Worm (Caenorhabditis elegans) whole organism, late embryonic: ENCODE measurements around the gene B0348.10.
A peak's percentile ranks its signal among the peaks of the same experiment; 100 is the strongest.

Source experiments
- C08G9.2 ChIP-seq: sonication (generic microtip); optimal IDR thresholded peaks from 2 replicates; lab custom pipeline; 2016; ENCODE audit warnings: mild to moderate bottlenecking, missing genetic modification characterization, moderate library complexity, missing compliant biosample characterization
- F13H6.1 ChIP-seq: sonication (generic microtip); optimal IDR thresholded peaks from 2 replicates; lab custom pipeline; 2016; ENCODE audit warnings: missing genetic modification characterization, missing compliant biosample characterization
- K02D7.2 ChIP-seq: sonication (generic microtip); optimal IDR thresholded peaks from 2 replicates; lab custom pipeline; 2017; ENCODE audit warnings: mild to moderate bottlenecking, missing genetic modification characterization, missing compliant biosample characterization
- K09A11.1 ChIP-seq: sonication (generic microtip); optimal IDR thresholded peaks from 2 replicates; lab custom pipeline; 2017; ENCODE audit warnings: antibody characterized with exemption, mild to moderate bottlenecking, missing genetic modification characterization, missing compliant biosample characterization; ENCODE audit not compliant: insufficient read depth
- T23F11.4 ChIP-seq: fragments of 200-800 bp; sonication (Bioruptor generic); optimal IDR thresholded peaks from 2 replicates; lab custom pipeline; 2018; ENCODE audit warnings: mild to moderate bottlenecking, missing genetic modification characterization, missing compliant biosample characterization
- ceh-14 ChIP-seq: sonication (generic microtip); optimal IDR thresholded peaks from 2 replicates; lab custom pipeline; 2016; ENCODE audit warnings: missing genotype, missing genetic modification characterization, missing compliant biosample characterization
- ceh-18 ChIP-seq: sonication (generic microtip); optimal IDR thresholded peaks from 2 replicates; lab custom pipeline; 2016; ENCODE audit warnings: missing genetic modification characterization, missing compliant biosample characterization
- ceh-2 ChIP-seq: sonication (generic microtip); optimal IDR thresholded peaks from 2 replicates; lab custom pipeline; 2016; ENCODE audit warnings: missing genotype, missing genetic modification characterization, missing compliant biosample characterization
- ceh-31 ChIP-seq: sonication (generic microtip); optimal IDR thresholded peaks from 2 replicates; lab custom pipeline; 2016; ENCODE audit warnings: missing genetic modification characterization, missing compliant biosample characterization
- ceh-34 ChIP-seq: sonication (generic microtip); optimal IDR thresholded peaks from 2 replicates; lab custom pipeline; 2016; ENCODE audit warnings: mild to moderate bottlenecking, missing genetic modification characterization, missing compliant biosample characterization
- ceh-45 ChIP-seq: fragments of 200-800 bp; sonication (Bioruptor generic); IDR thresholded peaks from 2 replicates; pipeline ENCODE4 v1.3.6; 2022; ENCODE audit warnings: missing genetic modification reagents, missing genetic modification characterization, missing compliant biosample characterization
- ceh-48 ChIP-seq: sonication (generic microtip); optimal IDR thresholded peaks from 2 replicates; lab custom pipeline; 2016; ENCODE audit warnings: missing genetic modification characterization, inconsistent platforms, missing compliant biosample characterization
- ceh-9 ChIP-seq: sonication (generic microtip); optimal IDR thresholded peaks from 2 replicates; lab custom pipeline; 2016; ENCODE audit warnings: mild to moderate bottlenecking, missing genetic modification characterization, inconsistent platforms, missing compliant biosample characterization
- che-1 ChIP-seq: sonication (generic microtip); optimal IDR thresholded peaks from 2 replicates; lab custom pipeline; 2016; ENCODE audit warnings: mild to moderate bottlenecking, missing genetic modification characterization, missing compliant biosample characterization
- dmd-4 ChIP-seq: sonication (generic microtip); optimal IDR thresholded peaks from 2 replicates; lab custom pipeline; 2016; ENCODE audit warnings: borderline replicate concordance, missing genetic modification characterization, missing compliant biosample characterization
- dve-1 ChIP-seq: sonication (generic microtip); optimal IDR thresholded peaks from 2 replicates; lab custom pipeline; 2017; ENCODE audit warnings: antibody characterized with exemption, mild to moderate bottlenecking, missing genetic modification characterization, missing compliant biosample characterization
- ets-4 ChIP-seq: sonication (generic microtip); optimal IDR thresholded peaks from 2 replicates; lab custom pipeline; 2016; ENCODE audit warnings: missing genetic modification characterization, missing compliant biosample characterization
- eyg-1 ChIP-seq: sonication (generic microtip); optimal IDR thresholded peaks from 2 replicates; lab custom pipeline; 2016; ENCODE audit warnings: missing genotype, missing genetic modification characterization, missing compliant biosample characterization
- fax-1 ChIP-seq: sonication (generic microtip); optimal IDR thresholded peaks from 2 replicates; lab custom pipeline; 2016; ENCODE audit warnings: missing genotype, missing genetic modification characterization, missing compliant biosample characterization
- fkh-10 ChIP-seq: fragments of 150-350 bp; optimal IDR thresholded peaks from 2 replicates; lab custom pipeline; 2014; ENCODE audit warnings: missing biosample characterization, missing genetic modification reagents, missing genetic modification characterization
- fkh-6 ChIP-seq: sonication (generic microtip); optimal IDR thresholded peaks from 2 replicates; lab custom pipeline; 2016; ENCODE audit warnings: missing genetic modification characterization, missing compliant biosample characterization
- gmeb-2 ChIP-seq: sonication (generic microtip); optimal IDR thresholded peaks from 2 replicates; lab custom pipeline; 2016; ENCODE audit warnings: missing genetic modification characterization, inconsistent platforms, missing compliant biosample characterization
- hlh-15 ChIP-seq: sonication (generic microtip); optimal IDR thresholded peaks from 2 replicates; lab custom pipeline; 2016; ENCODE audit warnings: missing genetic modification characterization, missing compliant biosample characterization
- hlh-30 ChIP-seq: sonication (generic microtip); optimal IDR thresholded peaks from 2 replicates; lab custom pipeline; 2017; ENCODE audit warnings: antibody characterized with exemption, missing genetic modification characterization, missing compliant biosample characterization; ENCODE audit not compliant: insufficient read depth
- hlh-6 ChIP-seq: sonication (generic microtip); optimal IDR thresholded peaks from 2 replicates; lab custom pipeline; 2016; ENCODE audit warnings: missing genotype, missing genetic modification characterization, missing compliant biosample characterization
- lim-6 ChIP-seq: sonication (generic microtip); optimal IDR thresholded peaks from 2 replicates; lab custom pipeline; 2016; ENCODE audit warnings: missing genetic modification characterization, missing compliant biosample characterization
- madf-2 ChIP-seq: sonication (generic microtip); optimal IDR thresholded peaks from 2 replicates; lab custom pipeline; 2017; ENCODE audit warnings: missing genetic modification characterization, missing compliant biosample characterization
- nfya-1 ChIP-seq: sonication (generic microtip); optimal IDR thresholded peaks from 2 replicates; lab custom pipeline; 2017; ENCODE audit warnings: missing genetic modification characterization, mild to moderate bottlenecking, missing compliant biosample characterization, antibody characterized with exemption, moderate library complexity
- odd-2 ChIP-seq: sonication (generic microtip); optimal IDR thresholded peaks from 2 replicates; lab custom pipeline; 2017; ENCODE audit warnings: antibody characterized with exemption, mild to moderate bottlenecking, missing genetic modification characterization, missing compliant biosample characterization
- pag-3 ChIP-seq: sonication (generic microtip); optimal IDR thresholded peaks from 2 replicates; lab custom pipeline; 2016; ENCODE audit warnings: missing compliant biosample characterization, missing genetic modification characterization, borderline replicate concordance
- pat-9 ChIP-seq: fragments of 200-800 bp; sonication (Bioruptor generic); optimal IDR thresholded peaks from 2 replicates; lab custom pipeline; 2018; ENCODE audit warnings: mild to moderate bottlenecking, missing genetic modification characterization, moderate library complexity, missing compliant biosample characterization
- pha-4 ChIP-seq: fragments of 150-350 bp; optimal IDR thresholded peaks from 2 replicates; lab custom pipeline; 2018; ENCODE audit warnings: missing biosample characterization, missing genetic modification reagents, missing genetic modification characterization
- pqm-1 ChIP-seq: sonication (generic microtip); optimal IDR thresholded peaks from 2 replicates; lab custom pipeline; 2016; ENCODE audit warnings: missing genetic modification characterization, missing compliant biosample characterization
- pros-1 ChIP-seq: fragments of 150-350 bp; optimal IDR thresholded peaks from 2 replicates; lab custom pipeline; 2014; ENCODE audit warnings: missing biosample characterization, missing genetic modification reagents, missing genetic modification characterization
- ref-2 ChIP-seq: sonication (generic microtip); optimal IDR thresholded peaks from 2 replicates; lab custom pipeline; 2016; ENCODE audit warnings: missing genetic modification characterization, missing compliant biosample characterization
- rnt-1 ChIP-seq: sonication (generic microtip); optimal IDR thresholded peaks from 2 replicates; lab custom pipeline; 2016; ENCODE audit warnings: missing genetic modification characterization, missing compliant biosample characterization
- sdc-2 ChIP-seq: sonication (generic microtip); optimal IDR thresholded peaks from 2 replicates; lab custom pipeline; 2016; ENCODE audit warnings: missing genotype, missing genetic modification characterization, missing compliant biosample characterization
- syd-9 ChIP-seq: sonication (generic microtip); optimal IDR thresholded peaks from 2 replicates; lab custom pipeline; 2016; ENCODE audit warnings: mild to moderate bottlenecking, missing genetic modification characterization, moderate library complexity, missing compliant biosample characterization
- tbx-2 ChIP-seq: sonication (generic microtip); optimal IDR thresholded peaks from 2 replicates; lab custom pipeline; 2016; ENCODE audit warnings: missing genetic modification characterization, missing compliant biosample characterization
- ttx-3 ChIP-seq: sonication (generic microtip); optimal IDR thresholded peaks from 2 replicates; lab custom pipeline; 2016; ENCODE audit warnings: missing genetic modification reagents, missing genetic modification characterization, missing compliant biosample characterization
- unc-3 ChIP-seq, 2 experiments: fragments of 200-800 bp in 1 of 2; sonication (Bioruptor generic) in 1 of 2; sonication (generic microtip) in 1 of 2; conservative IDR thresholded peaks in 1 of 2; optimal IDR thresholded peaks in 1 of 2; 2 replicates each; pipeline versions ENCODE4 v1.3.6 to Lab custom; 2016 to 2022; ENCODE audit warnings: missing compliant biosample characterization in 2 of 2, missing genetic modification characterization in 2 of 2, missing genetic modification reagents in 1 of 2
- unc-42 ChIP-seq: sonication (generic microtip); optimal IDR thresholded peaks from 2 replicates; lab custom pipeline; 2016; ENCODE audit warnings: missing genotype, missing genetic modification characterization, missing compliant biosample characterization
- unc-55 ChIP-seq: sonication (generic microtip); optimal IDR thresholded peaks from 2 replicates; lab custom pipeline; 2017; ENCODE audit warnings: missing biosample characterization, missing genetic modification reagents, missing genetic modification characterization
- ztf-16 ChIP-seq: sonication (generic microtip); optimal IDR thresholded peaks from 2 replicates; lab custom pipeline; 2017; ENCODE audit warnings: missing genetic modification characterization, missing compliant biosample characterization

The B0348.10 gene

DNA sequence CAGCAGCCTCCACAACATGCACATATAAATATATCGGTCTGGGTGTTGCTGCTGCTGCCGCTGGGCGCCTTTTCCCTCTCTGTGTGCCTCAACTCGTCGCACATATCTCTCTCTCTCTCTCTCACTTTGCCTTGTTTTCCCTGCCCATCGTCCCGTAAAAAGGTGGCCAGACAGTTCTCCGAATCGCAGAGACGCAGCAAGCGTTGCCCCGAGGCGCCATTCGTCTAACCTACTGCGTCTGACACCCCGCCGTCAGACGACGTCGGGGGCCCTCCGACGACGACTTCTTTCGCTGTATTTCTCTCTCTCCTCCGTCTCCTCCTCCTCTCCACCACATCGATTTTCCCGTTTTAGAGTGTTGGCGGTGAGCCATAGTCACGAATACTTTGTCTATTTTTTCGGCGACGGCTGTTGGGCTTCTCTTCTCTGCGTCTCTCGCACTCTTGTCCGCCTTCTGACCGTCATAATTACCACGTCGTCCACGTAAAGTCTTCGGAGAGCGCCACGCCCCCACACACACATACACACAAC is at the start of gene B0348.10:
Gene B0348.10, minus strand, starts transcription at position 24 of the 531 bp plus-strand sequence.
- peak; percentile 10 for TF ChIP-seq ets-4 (tag; lab: Kevin White, UChicago)
- TF ChIP-seq sdc-2 (tag; lab: Kevin White, UChicago): peak; percentile 12
- peak; percentile 9 for TF ChIP-seq ceh-2
- peak; percentile 81 for TF ChIP-seq ceh-34
- no peak for TF ChIP-seq fax-1
- TF ChIP-seq F13H6.1: peak; percentile 81
- TF ChIP-seq pqm-1 (tag; lab: Kevin White, UChicago): peak; percentile 65
- peak; percentile 93 for TF ChIP-seq ceh-31 (tag; lab: Kevin White, UChicago)
- TF ChIP-seq ref-2: peak; percentile 83
- peak; percentile 88 for TF ChIP-seq tbx-2 (tag; lab: Kevin White, UChicago)
- peak; percentile 22 for TF ChIP-seq unc-55 (GFP tag; lab: Kevin White, UChicago)
- peak; percentile 39 for TF ChIP-seq hlh-30 (tag; lab: Kevin White, UChicago)
- peak; percentile 83 for TF ChIP-seq nfya-1 (tag; lab: Kevin White, UChicago)
- no peak for TF ChIP-seq eyg-1
- TF ChIP-seq ztf-16 (tag; lab: Kevin White, UChicago): no peak
- peak; percentile 72 for TF ChIP-seq ceh-14 (tag; lab: Kevin White, UChicago)
- TF ChIP-seq ceh-18 (tag; lab: Kevin White, UChicago): peak; percentile 83
- peak; percentile 35 for TF ChIP-seq ttx-3 (tag; lab: Kevin White, UChicago)
- peak; percentile 26 for TF ChIP-seq lim-6
- TF ChIP-seq T23F11.4 (GFP tag; lab: Kevin White, UChicago): no peak
- no peak for TF ChIP-seq che-1 (tag; lab: Kevin White, UChicago)
- peak; percentile 56 for TF ChIP-seq C08G9.2 (tag; lab: Kevin White, UChicago)
- TF ChIP-seq madf-2 (tag; lab: Kevin White, UChicago): peak; percentile 65
- peak; percentile 83 for TF ChIP-seq unc-42 (tag; lab: Kevin White, UChicago)
- peak; percentile 35 for TF ChIP-seq pag-3 (tag; lab: Kevin White, UChicago)
- TF ChIP-seq K09A11.1 (tag; lab: Kevin White, UChicago): peak; percentile 23
- TF ChIP-seq gmeb-2: no peak
- no peak for TF ChIP-seq K02D7.2
- TF ChIP-seq dmd-4: peak; percentile 26
- peak; percentile 53 for TF ChIP-seq syd-9 (tag; lab: Kevin White, UChicago)
- peak; percentile 32 for TF ChIP-seq dve-1 (tag; lab: Kevin White, UChicago)
- peak; percentile 62 for TF ChIP-seq pros-1
- TF ChIP-seq unc-3 (GFP tag; conservative IDR thresholded peaks at IDR 0.05; lab: Robert Waterston, UW): no peak
- peak; percentile 38 for TF ChIP-seq unc-3 (tag; optimal IDR thresholded peaks at IDR 0.05; lab: Kevin White, UChicago)
- TF ChIP-seq ceh-48 (tag; lab: Kevin White, UChicago): peak; percentile 90
- TF ChIP-seq hlh-6 (tag; lab: Kevin White, UChicago): peak; percentile 72

- no peak for TF ChIP-seq pag-3 (tag; lab: Kevin White, UChicago)
- no peak for TF ChIP-seq che-1 (tag; lab: Kevin White, UChicago)
- TF ChIP-seq hlh-15 (tag; lab: Kevin White, UChicago): no peak
- no peak for TF ChIP-seq fkh-6 (tag; lab: Kevin White, UChicago)
- no peak for TF ChIP-seq ceh-45 (GFP tag; lab: Robert Waterston, UW)
- TF ChIP-seq rnt-1 (tag; lab: Kevin White, UChicago): no peak
- no peak for TF ChIP-seq ceh-2
- TF ChIP-seq ceh-18 (tag; lab: Kevin White, UChicago): no peak
- no peak for TF ChIP-seq sdc-2 (tag; lab: Kevin White, UChicago)
- TF ChIP-seq odd-2 (tag; lab: Kevin White, UChicago): no peak
- TF ChIP-seq ceh-9 (tag; lab: Kevin White, UChicago): no peak
- no peak for TF ChIP-seq dve-1 (tag; lab: Kevin White, UChicago)
- TF ChIP-seq pat-9: no peak
- no peak for TF ChIP-seq pha-4 (tag; lab: Kevin White, UChicago)
- no peak for TF ChIP-seq fkh-10
- TF ChIP-seq, all 69 proteins: peak for 0
Measured at ce11 chrV:55946-56345, 47.4 kb upstream of the B0348.10 start, which contains the start of gene srt-52. TSS of gene srt-52 (minus strand) at chrV:56046.
